Fruit fly (Drosophila melanogaster): ENCODE measurements around the gene hng2.

DNA sequence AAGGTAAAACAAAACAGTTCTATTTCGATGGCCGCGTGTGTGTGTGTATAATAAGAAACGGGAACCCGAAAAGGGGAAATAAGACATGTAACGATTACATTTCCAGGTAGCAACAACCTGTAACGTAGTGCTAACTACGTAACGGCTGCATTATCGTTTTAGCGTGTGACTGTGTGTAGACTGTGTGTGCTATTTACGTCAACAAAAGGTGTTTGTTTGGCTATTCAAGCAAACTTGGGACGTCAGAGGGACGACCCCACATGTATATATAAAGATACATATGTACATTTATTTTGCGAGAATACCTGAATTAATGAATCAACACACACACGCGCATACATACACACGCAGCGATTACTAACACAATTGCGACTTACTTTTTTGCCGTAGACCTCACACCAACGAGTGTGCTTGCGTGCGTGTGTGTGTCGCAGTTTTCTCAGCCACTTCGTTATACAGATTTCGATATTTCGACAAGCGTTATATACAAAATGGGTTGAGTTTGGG is 13.5 kb downstream of the hng2 start:
- TF ChIP-seq Hr78 (GFP tag; optimal IDR thresholded peaks at IDR 0.05) (no peak), Abd-B (GFP tag; optimal IDR thresholded peaks at IDR 0.05) (no peak)
